Fruit fly (Drosophila melanogaster) whole organism, embryonic: ENCODE data around the gene CG4658.

Source experiments
- CG12155 ChIP-seq: fragments of 200-800 bp; sonication (Bioruptor generic); optimal IDR thresholded peaks from 3 replicates; lab custom pipeline; 2016; ENCODE audit warnings: missing biosample characterization, missing genetic modification characterization
- CG13287 ChIP-seq: fragments of 200-800 bp; sonication (Bioruptor generic); IDR thresholded peaks from 2 replicates; pipeline ENCODE4 v1.3.6; 2022; ENCODE audit warnings: missing biosample characterization, missing genetic modification characterization; ENCODE audit not compliant: partially characterized antibody
- CG14710 ChIP-seq: fragments of 200-800 bp; sonication (Bioruptor generic); optimal IDR thresholded peaks from 3 replicates; lab custom pipeline; 2019; ENCODE audit warnings: missing biosample characterization, mild to moderate bottlenecking, missing genetic modification characterization, moderate library complexity
- CG15269 ChIP-seq: fragments of 200-800 bp; sonication (Bioruptor generic); optimal IDR thresholded peaks from 2 replicates; lab custom pipeline; 2018; ENCODE audit warnings: missing biosample characterization, mild to moderate bottlenecking, missing genetic modification characterization, moderate library complexity
- CG15696 ChIP-seq: fragments of 200-800 bp; sonication (Bioruptor generic); optimal IDR thresholded peaks from 2 replicates; lab custom pipeline; 2019; ENCODE audit warnings: missing biosample characterization, mild to moderate bottlenecking, missing genetic modification characterization, moderate library complexity
- CG17568 ChIP-seq: fragments of 200-800 bp; sonication (Bioruptor generic); optimal IDR thresholded peaks from 2 replicates; lab custom pipeline; 2018; ENCODE audit warnings: missing biosample characterization, mild to moderate bottlenecking, missing genetic modification characterization, moderate library complexity
- CG17612 ChIP-seq: fragments of 200-800 bp; sonication (Bioruptor generic); IDR thresholded peaks from 2 replicates; pipeline ENCODE4 v1.3.6; 2022; ENCODE audit warnings: missing biosample characterization, missing genetic modification characterization
- CG1832 ChIP-seq: fragments of 200-800 bp; sonication (Bioruptor generic); optimal IDR thresholded peaks from 2 replicates; lab custom pipeline; 2017; ENCODE audit warnings: missing biosample characterization, mild to moderate bottlenecking, missing genetic modification characterization, inconsistent platforms
- CG2678 ChIP-seq: fragments of 200-800 bp; sonication (Bioruptor generic); optimal IDR thresholded peaks from 3 replicates; lab custom pipeline; 2019; ENCODE audit warnings: missing biosample characterization, mild to moderate bottlenecking, missing genetic modification characterization, moderate library complexity
- CG2875 ChIP-seq: fragments of 200-800 bp; sonication (Bioruptor generic); optimal IDR thresholded peaks from 2 replicates; lab custom pipeline; 2017; ENCODE audit warnings: missing biosample characterization, mild to moderate bottlenecking, missing genetic modification characterization, missing genetic modification reagents
- CG34422 ChIP-seq: fragments of 200-800 bp; sonication (Bioruptor generic); IDR thresholded peaks from 3 replicates; pipeline ENCODE4 v1.3.6; 2022; ENCODE audit warnings: missing biosample characterization, missing genetic modification characterization
- CG4360 ChIP-seq: fragments of 200-800 bp; sonication (Bioruptor generic); IDR thresholded peaks from 2 replicates; pipeline ENCODE4 v1.3.6; 2022; ENCODE audit warnings: missing biosample characterization, missing genetic modification characterization
- CG4424 ChIP-seq: fragments of 200-800 bp; sonication (Bioruptor generic); optimal IDR thresholded peaks from 3 replicates; lab custom pipeline; 2016; ENCODE audit warnings: missing biosample characterization, missing genetic modification characterization
- CG5953 ChIP-seq: fragments of 200-800 bp; sonication (Bioruptor generic); IDR thresholded peaks from 2 replicates; pipeline ENCODE4 v1.3.6; 2022; ENCODE audit warnings: missing biosample characterization, missing genetic modification characterization
- CG6175 ChIP-seq: fragments of 200-800 bp; sonication (Bioruptor generic); IDR thresholded peaks from 3 replicates; pipeline ENCODE4 v1.3.6; 2022; ENCODE audit warnings: missing biosample characterization, missing genetic modification characterization
- CG8765 ChIP-seq: fragments of 200-800 bp; sonication (Bioruptor generic); IDR thresholded peaks from 2 replicates; pipeline ENCODE4 v1.3.6; 2022; ENCODE audit warnings: missing biosample characterization, missing genetic modification characterization
- CG9727 ChIP-seq: fragments of 200-800 bp; sonication (Bioruptor generic); optimal IDR thresholded peaks from 3 replicates; lab custom pipeline; 2017; ENCODE audit warnings: missing biosample characterization, mild to moderate bottlenecking, missing genetic modification characterization
- Camta ChIP-seq: fragments of 200-800 bp; sonication (Bioruptor generic); optimal IDR thresholded peaks from 2 replicates; lab custom pipeline; 2016; ENCODE audit warnings: missing biosample characterization, missing genetic modification characterization
- Doc2 ChIP-seq: fragments of 200-800 bp; sonication (Bioruptor generic); IDR thresholded peaks from 2 replicates; pipeline ENCODE4 v1.3.6; 2022; ENCODE audit warnings: missing biosample characterization, missing genetic modification characterization
- Elba2 ChIP-seq: fragments of 200-800 bp; sonication (Bioruptor generic); optimal IDR thresholded peaks from 3 replicates; lab custom pipeline; 2016; ENCODE audit warnings: missing biosample characterization, missing genetic modification characterization
- Ets97D ChIP-seq: fragments of 200-800 bp; sonication (Bioruptor generic); optimal IDR thresholded peaks from 3 replicates; lab custom pipeline; 2016; ENCODE audit warnings: missing biosample characterization, missing genetic modification characterization
- Fer2 ChIP-seq: fragments of 200-800 bp; sonication (Bioruptor generic); optimal IDR thresholded peaks from 2 replicates; lab custom pipeline; 2018; ENCODE audit warnings: missing biosample characterization, mild to moderate bottlenecking, missing genetic modification characterization, moderate library complexity
- GATAe ChIP-seq: fragments of 200-800 bp; sonication (Bioruptor generic); conservative IDR thresholded peaks from 2 replicates; pipeline ENCODE4 v1.3.6; 2022; ENCODE audit warnings: missing biosample characterization, missing genetic modification characterization
- HLH54F ChIP-seq: fragments of 200-800 bp; sonication (Bioruptor generic); optimal IDR thresholded peaks from 3 replicates; lab custom pipeline; 2016; ENCODE audit warnings: missing biosample characterization, missing genetic modification characterization
- MBD-R2 ChIP-seq: fragments of 200-800 bp; sonication (Bioruptor generic); IDR thresholded peaks from 2 replicates; pipeline ENCODE4 v1.3.6; 2022; ENCODE audit warnings: missing biosample characterization, missing genetic modification characterization
- Sox102F ChIP-seq: fragments of 200-800 bp; sonication (Bioruptor generic); optimal IDR thresholded peaks from 2 replicates; lab custom pipeline; 2018; ENCODE audit warnings: missing biosample characterization, mild to moderate bottlenecking, missing genetic modification characterization, moderate library complexity
- abd-A ChIP-seq: fragments of 200-800 bp; sonication (Bioruptor generic); optimal IDR thresholded peaks from 3 replicates; lab custom pipeline; 2019; ENCODE audit warnings: missing biosample characterization, mild to moderate bottlenecking, missing genetic modification characterization, moderate library complexity
- aop ChIP-seq: fragments of 200-800 bp; sonication (Bioruptor generic); IDR thresholded peaks from 2 replicates; pipeline ENCODE4 v1.3.6; 2022; ENCODE audit warnings: missing biosample characterization, missing genetic modification characterization
- ara ChIP-seq: fragments of 200-800 bp; sonication (Bioruptor generic); IDR thresholded peaks from 2 replicates; pipeline ENCODE4 v1.3.6; 2022; ENCODE audit warnings: missing biosample characterization, missing genetic modification characterization
- ase ChIP-seq: fragments of 200-800 bp; sonication (Bioruptor generic); IDR thresholded peaks from 3 replicates; pipeline ENCODE4 v1.3.6; 2022; ENCODE audit warnings: missing biosample characterization, missing genetic modification characterization
- gce ChIP-seq: fragments of 200-800 bp; sonication (Bioruptor generic); IDR thresholded peaks from 3 replicates; pipeline ENCODE4 v1.3.6; 2022; ENCODE audit warnings: missing biosample characterization, missing genetic modification characterization
- gro ChIP-seq: fragments of 200-800 bp; sonication (Bioruptor generic); optimal IDR thresholded peaks from 2 replicates; lab custom pipeline; 2016; ENCODE audit warnings: missing biosample characterization, missing genetic modification characterization
- h ChIP-seq: fragments of >200 bp; optimal IDR thresholded peaks from 2 replicates; lab custom pipeline; 2017
- ham ChIP-seq: fragments of 200-800 bp; sonication (Bioruptor generic); IDR thresholded peaks from 2 replicates; pipeline ENCODE4 v1.3.6; 2022; ENCODE audit warnings: missing biosample characterization, missing genetic modification characterization
- hb ChIP-seq: fragments of 200-800 bp; sonication (Bioruptor generic); IDR thresholded peaks from 3 replicates; pipeline ENCODE4 v1.3.6; 2022; ENCODE audit warnings: missing biosample characterization, missing genetic modification characterization; ENCODE audit not compliant: partially characterized antibody
- jumu ChIP-seq: fragments of 200-800 bp; sonication (Bioruptor generic); optimal IDR thresholded peaks from 3 replicates; lab custom pipeline; 2016; ENCODE audit warnings: missing biosample characterization, missing genetic modification characterization
- klu ChIP-seq: fragments of 200-800 bp; sonication (Bioruptor generic); IDR thresholded peaks from 2 replicates; pipeline ENCODE4 v1.3.6; 2022; ENCODE audit warnings: missing biosample characterization, missing genetic modification characterization
- lab ChIP-seq: fragments of 200-800 bp; sonication (Bioruptor generic); optimal IDR thresholded peaks from 3 replicates; lab custom pipeline; 2017; ENCODE audit warnings: missing biosample characterization, missing genetic modification characterization, mild to moderate bottlenecking, moderate library complexity, missing genetic modification reagents
- lilli ChIP-seq: fragments of 200-800 bp; sonication (Bioruptor generic); optimal IDR thresholded peaks from 3 replicates; lab custom pipeline; 2016; ENCODE audit warnings: missing biosample characterization, missing genetic modification characterization
- lov ChIP-seq, 2 experiments: fragments of 200-800 bp in 1 of 2; fragments of >200 bp in 1 of 2; sonication (Bioruptor generic) in 1 of 2; IDR thresholded peaks in 1 of 2; optimal IDR thresholded peaks in 1 of 2; 2 replicates in 1 of 2; 3 replicates in 1 of 2; pipeline versions ENCODE4 v1.3.6 to Lab custom; 2017 to 2022; ENCODE audit warnings: missing biosample characterization in 1 of 2, missing genetic modification characterization in 1 of 2
- maf-S ChIP-seq: fragments of 200-800 bp; sonication (Bioruptor generic); optimal IDR thresholded peaks from 2 replicates; lab custom pipeline; 2016; ENCODE audit warnings: missing biosample characterization, missing genetic modification characterization
- onecut ChIP-seq: fragments of 200-800 bp; sonication (Bioruptor generic); IDR thresholded peaks from 2 replicates; pipeline ENCODE4 v1.3.6; 2022; ENCODE audit warnings: missing biosample characterization, missing genetic modification characterization
- peb ChIP-seq: fragments of 200-800 bp; sonication (Bioruptor generic); IDR thresholded peaks from 2 replicates; pipeline ENCODE4 v1.3.6; 2022; ENCODE audit warnings: missing biosample characterization, missing genetic modification characterization
- pum ChIP-seq: fragments of 200-800 bp; sonication (Bioruptor generic); optimal IDR thresholded peaks from 2 replicates; lab custom pipeline; 2016; ENCODE audit warnings: missing biosample characterization, missing genetic modification characterization
- scrt ChIP-seq: fragments of 200-800 bp; sonication (Bioruptor generic); optimal IDR thresholded peaks from 2 replicates; lab custom pipeline; 2018; ENCODE audit warnings: missing biosample characterization, mild to moderate bottlenecking, missing genetic modification characterization, moderate library complexity
- sisA ChIP-seq: fragments of 200-800 bp; sonication (Bioruptor generic); IDR thresholded peaks from 2 replicates; pipeline ENCODE4 v1.3.6; 2022; ENCODE audit warnings: missing biosample characterization, missing genetic modification characterization
- trh ChIP-seq: fragments of 200-800 bp; sonication (Bioruptor generic); optimal IDR thresholded peaks from 2 replicates; lab custom pipeline; 2016; ENCODE audit warnings: missing biosample characterization, missing genetic modification characterization
- unc-4 ChIP-seq: fragments of 200-800 bp; sonication (Bioruptor generic); IDR thresholded peaks from 2 replicates; pipeline ENCODE4 v1.3.6; 2022; ENCODE audit warnings: missing biosample characterization, missing genetic modification characterization; ENCODE audit not compliant: partially characterized antibody
- unpg ChIP-seq: fragments of 200-800 bp; sonication (Bioruptor generic); optimal IDR thresholded peaks from 3 replicates; lab custom pipeline; 2018; ENCODE audit warnings: missing biosample characterization, mild to moderate bottlenecking, missing genetic modification characterization, moderate library complexity

Gene CG4658

DNA sequence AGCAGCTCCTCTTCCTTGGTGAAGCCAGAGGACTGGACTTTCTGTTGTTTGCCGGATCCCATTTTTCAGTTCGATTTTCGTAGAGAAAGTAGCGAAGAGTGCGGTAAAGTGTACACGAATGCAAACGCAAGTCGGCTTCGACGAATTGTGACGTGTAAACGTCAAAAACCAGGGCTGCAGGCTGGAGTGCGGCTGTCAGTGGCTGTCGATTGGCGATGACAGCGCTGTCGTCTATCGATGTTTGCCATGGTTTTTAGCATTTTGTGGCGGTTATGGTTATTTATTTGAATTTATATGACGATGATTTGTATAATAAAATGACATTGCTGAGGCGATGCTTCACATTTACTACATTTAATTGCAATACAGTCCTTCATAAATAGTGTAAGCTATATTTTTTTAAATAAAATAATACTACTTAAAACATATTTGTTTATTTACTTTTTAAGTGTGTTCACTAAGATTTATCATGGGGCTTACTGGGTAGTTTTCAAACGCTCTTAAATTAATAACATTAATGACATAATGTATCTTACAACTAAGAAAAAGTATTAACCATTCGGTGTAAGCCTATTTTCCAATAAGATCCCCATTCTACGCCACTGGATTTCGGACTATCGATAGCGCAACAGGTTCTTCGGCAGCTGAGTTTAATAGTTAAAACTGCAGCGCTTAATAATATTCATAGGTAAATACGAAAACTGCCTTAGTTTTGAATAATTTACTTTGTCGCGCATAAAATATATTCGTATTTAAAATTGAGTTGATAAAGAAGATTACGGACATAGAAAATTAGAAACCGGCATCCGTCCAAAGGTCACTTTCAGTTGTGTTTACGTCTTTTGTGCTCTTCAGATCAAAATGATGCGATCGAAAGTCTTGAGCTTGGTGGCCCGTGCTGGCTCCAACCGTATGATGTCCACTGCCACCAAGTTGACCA, 38.6 kb upstream of the CG4658 start, which contains the start of the genes CG5885 and CG4598 (continued):
- TF ChIP-seq Doc2 (GFP tag; lab: Robert Waterston, UW) = no peak
- no peak for TF ChIP-seq CG1832
- TF ChIP-seq CG5953 (GFP tag; lab: Robert Waterston, UW) = no peak
- no peak for TF ChIP-seq peb (GFP tag; lab: Robert Waterston, UW)
- peak; percentile 69 for TF ChIP-seq hb (GFP tag; lab: Robert Waterston, UW)
- TF ChIP-seq onecut (GFP tag; lab: Robert Waterston, UW) = peak; percentile 55; the same call in 1 of the 2 replicates
- TF ChIP-seq Fer2 (tag; lab: Kevin White, UChicago) = peak; percentile 57
- TF ChIP-seq CG13287 (GFP tag; lab: Robert Waterston, UW) = peak; percentile 80
- no peak; the same call in 1 of the 2 replicates for TF ChIP-seq klu
- TF ChIP-seq abd-A = no peak
- no peak; the same call in 1 of the 2 replicates for TF ChIP-seq CG8765 (GFP tag; lab: Robert Waterston, UW)
- TF ChIP-seq CG9727 = peak; percentile 57
- peak; percentile 69 for TF ChIP-seq CG12155 (GFP tag; lab: Kevin White, UChicago)
- TF ChIP-seq CG2678 = peak; percentile 76
- TF ChIP-seq aop (GFP tag; lab: Robert Waterston, UW) = no peak
- no peak for TF ChIP-seq lov (optimal IDR thresholded peaks at IDR 0.05; lab: Kevin White, UChicago)
- TF ChIP-seq lov (GFP tag; IDR thresholded peaks at IDR 0.05; lab: Robert Waterston, UW) = no peak
- peak; percentile 35; the same call in 1 of the 2 replicates for TF ChIP-seq ara (GFP tag; lab: Robert Waterston, UW)
- no peak for TF ChIP-seq ham (GFP tag; lab: Robert Waterston, UW)
- TF ChIP-seq Camta = no peak
- peak; percentile 61 for TF ChIP-seq trh (GFP tag; lab: Kevin White, UChicago)
- TF ChIP-seq CG15269 = peak; percentile 80
- peak; percentile 73 for TF ChIP-seq sisA
- peak; percentile 41 for TF ChIP-seq HLH54F (GFP tag; lab: Kevin White, UChicago)
- peak; percentile 80 for TF ChIP-seq lilli (GFP tag; lab: Kevin White, UChicago)
- TF ChIP-seq CG4360 (GFP tag; lab: Robert Waterston, UW) = no peak
- TF ChIP-seq h (lab: Kevin White, UChicago) = no peak
- TF ChIP-seq Ets97D = peak; percentile 87
- TF ChIP-seq unc-4 = peak; percentile 80
- no peak for TF ChIP-seq CG6175 (GFP tag; lab: Robert Waterston, UW)
- no peak for TF ChIP-seq pum (GFP tag; lab: Kevin White, UChicago)
- TF ChIP-seq CG17612 = no peak
- TF ChIP-seq maf-S (GFP tag; lab: Kevin White, UChicago) = peak; percentile 40
- TF ChIP-seq gce (GFP tag; lab: Robert Waterston, UW) = no peak
- no peak for TF ChIP-seq CG17568 (GFP tag; lab: Kevin White, UChicago)
- TF ChIP-seq jumu (GFP tag; lab: Kevin White, UChicago) = peak; percentile 30
- peak; percentile 63 for TF ChIP-seq CG4424
- TF ChIP-seq CG2875 (GFP tag; lab: Kevin White, UChicago) = no peak
- TF ChIP-seq MBD-R2 (GFP tag; lab: Robert Waterston, UW) = peak; percentile 66
- peak; percentile 70 for TF ChIP-seq unpg (GFP tag; lab: Kevin White, UChicago)
- TF ChIP-seq Sox102F (GFP tag; lab: Kevin White, UChicago) = peak; percentile 80
- TF ChIP-seq lab = peak; percentile 40
- no peak for TF ChIP-seq GATAe (GFP tag; lab: Robert Waterston, UW)
- peak; percentile 56 for TF ChIP-seq CG15696 (tag; lab: Kevin White, UChicago)
- TF ChIP-seq CG14710 (tag; lab: Kevin White, UChicago) = peak; percentile 64
- no peak for TF ChIP-seq gro (GFP tag; lab: Kevin White, UChicago)
- TF ChIP-seq Elba2 (GFP tag; lab: Kevin White, UChicago) = no peak
- TF ChIP-seq scrt (GFP tag; lab: Kevin White, UChicago) = peak; percentile 78
- peak; percentile 63; the same call in 2 of the 3 replicates for TF ChIP-seq CG34422 (GFP tag; lab: Robert Waterston, UW)
- peak; percentile 44; the same call in 1 of the 3 replicates for TF ChIP-seq ase
